Fruit fly (Drosophila melanogaster): ENCODE data around the gene CG31528.

dm6 chr3R:4407325-4407724 lies 8.9 kb upstream of the CG31528 start:
- TF ChIP-seq D1 (tag; optimal IDR thresholded peaks at IDR 0.05) (no peak), CG4496 (GFP tag; IDR thresholded peaks at IDR 0.05) (no peak), CG32121 (GFP tag; IDR thresholded peaks at IDR 0.05) (no peak), fd96Ca (GFP tag; IDR thresholded peaks at IDR 0.05) (no peak)

Measured in whole organism, pupa.